Worm (Caenorhabditis elegans): ENCODE data around the gene F29G6.1.
A peak's percentile ranks its signal among the peaks of the same experiment; 100 is the strongest.

F29G6.1 gene

DNA sequence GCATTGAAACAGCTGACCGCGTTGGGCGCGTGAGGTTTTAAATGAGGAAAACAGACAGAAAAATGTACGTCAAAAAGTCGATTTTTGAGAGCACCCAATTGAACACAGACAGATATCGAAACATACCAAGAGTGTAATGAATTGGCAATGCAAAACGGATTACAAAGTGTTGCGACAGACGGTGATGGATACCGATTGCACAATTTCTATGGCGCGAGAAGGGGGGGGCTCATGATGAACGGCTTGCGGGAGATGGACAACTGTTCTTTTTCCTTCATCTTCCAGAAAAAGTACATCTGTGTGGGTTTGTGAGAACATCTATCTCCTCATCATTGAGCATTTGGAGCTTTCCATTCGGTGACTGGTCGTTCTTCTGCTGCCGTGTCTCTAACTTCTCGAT is 38.5 kb upstream of the F29G6.1 start:
- no peak for TF ChIP-seq hnd-1 (tag; optimal IDR thresholded peaks at IDR 0.05)
- TF ChIP-seq tbx-37 (GFP tag; conservative IDR thresholded peaks at IDR 0.05): no peak
- TF ChIP-seq hmbx-1 (tag; optimal IDR thresholded peaks at IDR 0.05): no peak
- TF ChIP-seq flt-1 (GFP tag; IDR thresholded peaks at IDR 0.05): no peak

- TF ChIP-seq sea-1 (GFP tag; conservative IDR thresholded peaks at IDR 0.05): no peak
- TF ChIP-seq ets-7 (tag; optimal IDR thresholded peaks at IDR 0.05): no peak
- no peak for TF ChIP-seq flt-1 (GFP tag; IDR thresholded peaks at IDR 0.05)
- no peak for TF ChIP-seq ceh-13 (GFP tag; optimal IDR thresholded peaks at IDR 0.05)
- TF ChIP-seq tbx-11 (GFP tag; IDR thresholded peaks at IDR 0.05): no peak
- TF ChIP-seq ceh-36 (tag; optimal IDR thresholded peaks at IDR 0.05): no peak
- TF ChIP-seq pes-1 (GFP tag; IDR thresholded peaks at IDR 0.05): no peak
- no peak for TF ChIP-seq B0310.2 (tag; optimal IDR thresholded peaks at IDR 0.05)
- TF ChIP-seq F13C5.2 (tag; optimal IDR thresholded peaks at IDR 0.05): no peak
- no peak for TF ChIP-seq hmbx-1 (tag; optimal IDR thresholded peaks at IDR 0.05)
- TF ChIP-seq hnd-1 (tag; optimal IDR thresholded peaks at IDR 0.05): no peak
- no peak for TF ChIP-seq aly-1 (tag; optimal IDR thresholded peaks at IDR 0.05)
- TF ChIP-seq scrt-1 (GFP tag; IDR thresholded peaks at IDR 0.05): no peak
Measured at ce11 chrX:11464271-11465103, 37.6 kb upstream of the F29G6.1 start.

DNA sequence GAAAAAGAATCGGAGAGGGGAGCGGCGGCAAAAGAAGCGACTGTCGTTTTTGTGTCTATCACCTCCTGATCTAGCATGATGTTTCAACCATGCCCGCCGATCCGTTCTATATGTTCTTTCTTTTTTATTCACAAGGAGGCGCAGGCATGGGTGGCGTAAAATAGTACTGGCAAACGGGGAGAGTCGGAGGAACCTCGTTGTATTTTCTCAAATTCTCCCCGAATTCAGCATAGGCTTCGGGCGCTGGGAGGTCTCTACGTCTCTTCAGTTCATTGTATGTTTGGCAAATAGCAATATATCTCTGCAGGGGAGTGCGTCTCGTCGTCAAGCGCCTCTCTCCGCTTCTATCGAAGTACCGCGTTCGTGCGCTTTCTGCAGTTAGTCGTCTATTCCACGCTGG is 36.9 kb upstream of the F29G6.1 start, which contains the start of gene lin-14:
lin-14 (plus strand) TSS at position 346 of the 400 bp plus-strand sequence.
- TF ChIP-seq F13C5.2 (tag; optimal IDR thresholded peaks at IDR 0.05) (peak; percentile 53), ceh-13 (GFP tag; optimal IDR thresholded peaks at IDR 0.05) (no peak)

ce11 chrX:11466444-11467319 is 35.4 kb upstream of the F29G6.1 start:
- TF ChIP-seq B0310.2 (tag; optimal IDR thresholded peaks at IDR 0.05): no peak
- no peak for TF ChIP-seq scrt-1 (GFP tag; IDR thresholded peaks at IDR 0.05)
- TF ChIP-seq aly-1 (tag; optimal IDR thresholded peaks at IDR 0.05): no peak
- TF ChIP-seq hmbx-1 (tag; optimal IDR thresholded peaks at IDR 0.05): no peak
- TF ChIP-seq hnd-1 (tag; optimal IDR thresholded peaks at IDR 0.05): no peak
- no peak for TF ChIP-seq ama-1 (optimal IDR thresholded peaks at IDR 0.05)
- no peak for TF ChIP-seq ets-7 (tag; optimal IDR thresholded peaks at IDR 0.05)
- no peak for TF ChIP-seq flt-1 (GFP tag; IDR thresholded peaks at IDR 0.05)
- TF ChIP-seq tbx-11 (GFP tag; IDR thresholded peaks at IDR 0.05): no peak
- no peak for TF ChIP-seq hmg-4 (GFP tag; optimal IDR thresholded peaks at IDR 0.05)
- no peak for TF ChIP-seq pes-1 (GFP tag; IDR thresholded peaks at IDR 0.05)
- no peak for TF ChIP-seq ceh-13 (GFP tag; optimal IDR thresholded peaks at IDR 0.05)
- TF ChIP-seq ceh-36 (tag; optimal IDR thresholded peaks at IDR 0.05): no peak
- no peak for TF ChIP-seq tbx-37 (GFP tag; conservative IDR thresholded peaks at IDR 0.05)
- TF ChIP-seq F13C5.2 (tag; optimal IDR thresholded peaks at IDR 0.05): no peak
- TF ChIP-seq tra-4 (tag; optimal IDR thresholded peaks at IDR 0.05): no peak

ce11 chrX:11467320-11467732 is 34.7 kb upstream of the F29G6.1 start:
- 0 out of 2 replicates have a peak, but pooled peaks have one; percentile 10 for TF ChIP-seq tbx-37 (GFP tag; conservative IDR thresholded peaks at IDR 0.05)
- TF ChIP-seq scrt-1 (GFP tag; IDR thresholded peaks at IDR 0.05): 0 out of 2 replicates have a peak, but pooled peaks have one; percentile 26
- no peak for TF ChIP-seq hmg-4 (GFP tag; optimal IDR thresholded peaks at IDR 0.05)
- peak; percentile 23; the same call in 1 of the 2 replicates for TF ChIP-seq pes-1 (GFP tag; IDR thresholded peaks at IDR 0.05)
- TF ChIP-seq F13C5.2 (tag; optimal IDR thresholded peaks at IDR 0.05): peak; percentile 6

- TF ChIP-seq hmg-4 (GFP tag; optimal IDR thresholded peaks at IDR 0.05): no peak
- no peak for TF ChIP-seq B0310.2 (tag; optimal IDR thresholded peaks at IDR 0.05)
- TF ChIP-seq flt-1 (GFP tag; IDR thresholded peaks at IDR 0.05): no peak
- no peak for TF ChIP-seq tbx-11 (GFP tag; IDR thresholded peaks at IDR 0.05)
- TF ChIP-seq scrt-1 (GFP tag; IDR thresholded peaks at IDR 0.05): no peak
- no peak for TF ChIP-seq ama-1 (optimal IDR thresholded peaks at IDR 0.05)
- TF ChIP-seq hmbx-1 (tag; optimal IDR thresholded peaks at IDR 0.05): no peak
- no peak for TF ChIP-seq ceh-36 (tag; optimal IDR thresholded peaks at IDR 0.05)
- no peak for TF ChIP-seq pes-1 (GFP tag; IDR thresholded peaks at IDR 0.05)
Measured at ce11 chrX:11468814-11469213, 33.3 kb upstream of the F29G6.1 start.

DNA sequence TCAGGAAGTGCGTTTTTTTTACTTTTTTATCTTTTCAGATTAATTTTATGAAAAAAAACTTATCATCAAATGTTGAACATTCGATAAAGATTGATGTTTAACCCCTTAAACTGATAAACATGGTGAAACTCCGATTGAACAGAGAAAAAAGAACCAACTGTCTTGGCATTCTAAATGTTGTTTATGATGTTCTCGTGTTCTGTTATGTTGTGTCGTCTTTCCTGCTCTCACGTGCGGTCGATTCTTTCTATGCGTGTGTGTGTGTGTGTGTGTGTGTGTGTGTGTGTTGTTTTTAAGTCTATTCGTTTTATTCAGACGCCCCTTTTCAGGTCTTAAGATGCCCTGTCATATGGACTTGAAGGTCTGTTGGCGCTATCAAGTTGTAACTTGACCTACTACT is 32.5 kb upstream of the F29G6.1 start:
- TF ChIP-seq hnd-1 (tag; optimal IDR thresholded peaks at IDR 0.05) (no peak), aly-1 (tag; optimal IDR thresholded peaks at IDR 0.05) (no peak), scrt-1 (GFP tag; IDR thresholded peaks at IDR 0.05) (no peak), pes-1 (GFP tag; IDR thresholded peaks at IDR 0.05) (no peak), sea-1 (GFP tag; conservative IDR thresholded peaks at IDR 0.05) (no peak), ama-1 (optimal IDR thresholded peaks at IDR 0.05) (no peak), tbx-11 (GFP tag; IDR thresholded peaks at IDR 0.05) (no peak), hmg-4 (GFP tag; optimal IDR thresholded peaks at IDR 0.05) (no peak), F13C5.2 (tag; optimal IDR thresholded peaks at IDR 0.05) (no peak), flt-1 (GFP tag; IDR thresholded peaks at IDR 0.05) (no peak), B0310.2 (tag; optimal IDR thresholded peaks at IDR 0.05) (no peak), ceh-13 (GFP tag; optimal IDR thresholded peaks at IDR 0.05) (no peak), tra-4 (tag; optimal IDR thresholded peaks at IDR 0.05) (no peak), ceh-36 (tag; optimal IDR thresholded peaks at IDR 0.05) (no peak), ets-7 (tag; optimal IDR thresholded peaks at IDR 0.05) (no peak), hmbx-1 (tag; optimal IDR thresholded peaks at IDR 0.05) (no peak)

Measured in whole organism, early embryonic.